Worm (Caenorhabditis elegans): ENCODE measurements around the gene frm-8.

Gene frm-8

DNA sequence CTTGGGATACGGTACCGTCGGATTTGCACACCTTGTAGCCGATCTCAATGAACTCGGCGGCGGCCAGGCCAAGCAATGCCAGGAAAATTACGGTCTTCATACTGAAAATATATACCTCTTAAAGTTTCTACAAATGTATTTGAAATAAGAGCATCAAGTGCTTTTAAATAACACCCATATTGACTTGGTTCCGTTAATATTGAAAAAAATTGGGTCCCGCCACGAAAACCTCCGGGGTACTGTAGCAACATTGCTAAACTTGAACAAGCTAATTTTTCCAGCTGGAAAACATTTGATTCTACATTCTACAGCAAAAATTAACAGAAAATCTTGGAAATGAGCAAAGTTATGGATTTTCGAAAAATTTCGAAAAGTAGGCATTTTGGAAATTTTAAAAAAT is 19.5 kb downstream of the frm-8 start, which contains the start of gene heh-1:
Gene heh-1, minus strand, starts transcription at position 101 of the 400 bp plus-strand sequence.
- no peak for TF ChIP-seq bed-3 (GFP tag; optimal IDR thresholded peaks at IDR 0.05)
- TF ChIP-seq zip-8 (tag; optimal IDR thresholded peaks at IDR 0.05) = no peak
- TF ChIP-seq cnd-1 (tag; optimal IDR thresholded peaks at IDR 0.05) = no peak
- TF ChIP-seq ceh-83 (GFP tag; optimal IDR thresholded peaks at IDR 0.05) = no peak
- TF ChIP-seq tbx-8 (GFP tag; optimal IDR thresholded peaks at IDR 0.05) = no peak
- TF ChIP-seq pha-4 (tag; optimal IDR thresholded peaks at IDR 0.05) = no peak
- no peak for TF ChIP-seq elt-3 (tag; optimal IDR thresholded peaks at IDR 0.05)
- no peak for TF ChIP-seq lsy-2 (tag; optimal IDR thresholded peaks at IDR 0.05)
- no peak for TF ChIP-seq nhr-2 (tag; optimal IDR thresholded peaks at IDR 0.05)
- TF ChIP-seq ztf-11 (tag; optimal IDR thresholded peaks at IDR 0.05) = no peak
- TF ChIP-seq lin-13 (tag; optimal IDR thresholded peaks at IDR 0.05) = no peak
- no peak for TF ChIP-seq drap-1 (GFP tag; optimal IDR thresholded peaks at IDR 0.05)
- TF ChIP-seq unc-62 (GFP tag; optimal IDR thresholded peaks at IDR 0.05) = no peak
- no peak for TF ChIP-seq nhr-76 (tag; optimal IDR thresholded peaks at IDR 0.05)

DNA sequence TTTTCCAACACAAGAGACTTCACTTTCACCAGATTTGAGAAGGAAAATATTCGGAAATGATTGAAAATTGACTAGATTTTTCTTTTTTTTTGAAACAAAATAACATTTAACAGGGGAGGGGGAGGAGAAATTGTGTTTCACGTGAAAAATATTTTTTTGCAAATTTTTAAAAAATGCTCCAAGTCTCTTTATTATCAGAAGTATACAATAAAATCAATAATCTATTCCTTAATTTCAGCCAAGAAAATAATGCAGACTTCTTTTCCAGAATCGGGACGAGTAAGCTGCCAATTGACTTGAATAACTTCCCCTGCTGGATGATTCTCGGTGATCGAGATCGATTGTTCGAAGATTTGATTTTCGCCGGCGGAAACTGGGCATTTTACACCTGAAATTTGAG is 20.6 kb downstream of the frm-8 start, which contains the start of gene R148.7:
Gene R148.7, minus strand, starts transcription at position 101 of the 400 bp plus-strand sequence.
- no peak for TF ChIP-seq zip-8 (tag; optimal IDR thresholded peaks at IDR 0.05)
- no peak for TF ChIP-seq tbx-8 (GFP tag; optimal IDR thresholded peaks at IDR 0.05)
- no peak for TF ChIP-seq unc-62 (GFP tag; optimal IDR thresholded peaks at IDR 0.05)
- TF ChIP-seq M03D4.4 (tag; optimal IDR thresholded peaks at IDR 0.05) = no peak
- TF ChIP-seq unc-120 (tag; optimal IDR thresholded peaks at IDR 0.05; ENCODE audit: poor library complexity, severe bottlenecking) = no peak
- no peak for TF ChIP-seq ceh-43 (GFP tag; optimal IDR thresholded peaks at IDR 0.05)
- TF ChIP-seq drap-1 (GFP tag; optimal IDR thresholded peaks at IDR 0.05) = no peak
- no peak for TF ChIP-seq lsy-2 (tag; optimal IDR thresholded peaks at IDR 0.05)
- no peak for TF ChIP-seq nhr-28 (tag; optimal IDR thresholded peaks at IDR 0.05)
- no peak for TF ChIP-seq elt-3 (tag; optimal IDR thresholded peaks at IDR 0.05)
- TF ChIP-seq hlh-1 (tag; optimal IDR thresholded peaks at IDR 0.05) = no peak
- no peak for TF ChIP-seq sem-2 (GFP tag; optimal IDR thresholded peaks at IDR 0.05)

DNA sequence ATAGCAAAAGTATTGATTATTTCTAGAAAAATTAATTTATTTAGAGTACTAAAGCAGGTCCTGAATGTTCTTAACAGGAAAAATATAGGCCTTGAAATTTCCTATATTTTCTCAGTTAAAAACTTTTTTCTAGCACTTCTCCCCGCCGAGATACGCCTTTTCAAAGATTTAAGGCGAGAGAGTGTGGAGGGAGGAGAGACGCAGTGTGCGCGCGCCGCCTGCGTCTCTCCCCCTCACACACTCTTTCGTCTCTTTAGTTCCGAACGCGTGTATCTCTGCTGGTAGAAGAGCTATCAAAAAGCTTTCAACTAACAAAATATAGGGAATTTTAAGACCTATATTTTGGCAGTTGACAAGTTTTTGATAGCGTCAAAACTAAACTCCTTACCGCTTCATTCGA is 21.0 kb downstream of the frm-8 start:
- TF ChIP-seq unc-39 (tag; optimal IDR thresholded peaks at IDR 0.05) (no peak), mab-5 (tag; optimal IDR thresholded peaks at IDR 0.05) (no peak), M03D4.4 (tag; optimal IDR thresholded peaks at IDR 0.05) (no peak), pha-4 (tag; optimal IDR thresholded peaks at IDR 0.05) (no peak), drap-1 (GFP tag; optimal IDR thresholded peaks at IDR 0.05) (no peak), sem-2 (GFP tag; optimal IDR thresholded peaks at IDR 0.05) (no peak), hlh-1 (tag; optimal IDR thresholded peaks at IDR 0.05) (no peak), nhr-28 (tag; optimal IDR thresholded peaks at IDR 0.05) (no peak), ceh-83 (GFP tag; optimal IDR thresholded peaks at IDR 0.05) (no peak)

DNA sequence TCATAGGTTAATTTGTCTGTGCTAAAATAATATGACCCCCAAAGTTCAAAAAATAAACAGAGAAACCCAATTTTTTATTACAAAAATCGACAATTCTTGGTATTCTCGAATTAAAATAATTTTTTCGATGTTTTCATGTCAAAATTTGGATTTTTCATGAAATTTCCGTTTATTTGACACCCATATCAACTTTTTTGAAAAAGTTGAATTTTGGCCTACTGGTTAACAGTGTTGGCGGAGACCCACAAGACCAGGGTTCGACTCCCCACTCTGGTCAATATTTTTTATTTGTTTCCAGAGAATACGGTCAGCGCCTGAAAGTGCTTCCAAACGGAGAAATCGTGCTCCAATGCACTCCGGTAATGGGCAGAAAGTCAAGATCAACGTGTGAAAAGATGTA is 27.2 kb downstream of the frm-8 start:
- no peak for TF ChIP-seq ztf-11 (tag; optimal IDR thresholded peaks at IDR 0.05)
- no peak for TF ChIP-seq ces-1 (GFP tag; optimal IDR thresholded peaks at IDR 0.05)
- TF ChIP-seq drap-1 (GFP tag; optimal IDR thresholded peaks at IDR 0.05) = no peak

DNA sequence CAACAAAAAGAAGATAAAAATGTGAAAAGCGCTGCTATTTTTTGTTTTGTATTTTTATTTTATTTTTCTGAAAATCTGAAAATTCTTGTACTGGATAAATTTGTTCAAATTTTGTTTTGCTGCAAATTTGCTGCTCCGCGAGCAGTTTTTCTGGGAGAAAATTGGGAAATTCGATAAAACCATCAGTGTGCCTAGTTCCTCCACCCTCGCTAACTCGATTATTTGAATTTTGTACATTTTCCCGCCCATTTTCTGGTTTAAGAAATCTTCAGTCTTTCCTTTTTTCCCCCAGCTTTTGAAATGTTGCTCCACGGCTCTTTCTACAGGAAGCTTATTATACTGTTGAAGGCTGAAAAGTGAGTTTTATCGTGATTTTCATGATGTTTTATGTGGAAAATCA is 27.8 kb downstream of the frm-8 start, which contains the start of gene R148.8:
Gene R148.8, plus strand, starts transcription at position 301 of the 400 bp plus-strand sequence.
- no peak for TF ChIP-seq ceh-39 (tag; optimal IDR thresholded peaks at IDR 0.05)
- no peak for TF ChIP-seq flh-1 (GFP tag; optimal IDR thresholded peaks at IDR 0.05)
- TF ChIP-seq nhr-237 (tag; optimal IDR thresholded peaks at IDR 0.05) = no peak
- no peak for TF ChIP-seq nhr-76 (tag; optimal IDR thresholded peaks at IDR 0.05)
- no peak for TF ChIP-seq ces-1 (GFP tag; optimal IDR thresholded peaks at IDR 0.05)
- TF ChIP-seq lin-32 (GFP tag; optimal IDR thresholded peaks at IDR 0.05) = no peak
- no peak for TF ChIP-seq lsy-2 (tag; optimal IDR thresholded peaks at IDR 0.05)
- TF ChIP-seq ceh-43 (GFP tag; optimal IDR thresholded peaks at IDR 0.05) = no peak
- no peak for TF ChIP-seq tbx-8 (GFP tag; optimal IDR thresholded peaks at IDR 0.05)
- TF ChIP-seq drap-1 (GFP tag; optimal IDR thresholded peaks at IDR 0.05) = no peak
- TF ChIP-seq sptf-1 (tag; optimal IDR thresholded peaks at IDR 0.05) = no peak
- no peak for TF ChIP-seq pha-4 (tag; optimal IDR thresholded peaks at IDR 0.05)
- no peak for TF ChIP-seq mab-5 (tag; optimal IDR thresholded peaks at IDR 0.05)
- TF ChIP-seq lin-13 (tag; optimal IDR thresholded peaks at IDR 0.05) = no peak
- TF ChIP-seq mls-2 (tag; optimal IDR thresholded peaks at IDR 0.05) = no peak
- TF ChIP-seq ceh-83 (GFP tag; optimal IDR thresholded peaks at IDR 0.05) = no peak
- no peak for TF ChIP-seq elt-3 (tag; optimal IDR thresholded peaks at IDR 0.05)

DNA sequence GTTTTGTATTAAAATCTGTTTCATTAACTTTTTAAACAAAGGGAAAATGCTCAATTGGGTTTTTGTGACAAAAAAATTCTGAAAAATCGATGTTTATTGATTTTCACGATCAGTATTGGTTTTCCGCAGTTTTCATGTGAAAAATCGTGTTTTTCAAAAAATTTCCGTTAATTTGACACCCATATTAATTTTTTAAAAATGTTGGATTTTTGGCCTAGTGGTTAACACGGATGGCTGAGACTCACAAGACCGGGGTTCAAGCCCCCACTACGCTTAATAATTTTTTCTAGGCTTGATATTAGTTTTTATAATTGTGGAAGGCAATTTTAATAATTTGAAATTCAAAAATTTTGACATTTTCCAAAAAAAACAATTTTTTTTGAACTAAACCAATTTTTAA is 28.3 kb downstream of the frm-8 start:
- TF ChIP-seq ztf-11 (tag; optimal IDR thresholded peaks at IDR 0.05) (no peak), pha-4 (tag; optimal IDR thresholded peaks at IDR 0.05) (no peak), tbx-8 (GFP tag; optimal IDR thresholded peaks at IDR 0.05) (no peak), unc-39 (tag; optimal IDR thresholded peaks at IDR 0.05) (no peak), mep-1 (tag; optimal IDR thresholded peaks at IDR 0.05) (no peak), nhr-12 (tag; optimal IDR thresholded peaks at IDR 0.05) (no peak), mab-5 (tag; optimal IDR thresholded peaks at IDR 0.05) (no peak), ceh-83 (GFP tag; optimal IDR thresholded peaks at IDR 0.05) (no peak), hlh-1 (tag; optimal IDR thresholded peaks at IDR 0.05) (no peak), blmp-1 (tag; optimal IDR thresholded peaks at IDR 0.05) (no peak), bed-3 (GFP tag; optimal IDR thresholded peaks at IDR 0.05) (no peak), cnd-1 (tag; optimal IDR thresholded peaks at IDR 0.05) (no peak), drap-1 (GFP tag; optimal IDR thresholded peaks at IDR 0.05) (no peak), sem-2 (GFP tag; optimal IDR thresholded peaks at IDR 0.05) (no peak), ces-1 (GFP tag; optimal IDR thresholded peaks at IDR 0.05) (no peak), flh-1 (GFP tag; optimal IDR thresholded peaks at IDR 0.05) (no peak), nhr-76 (tag; optimal IDR thresholded peaks at IDR 0.05) (no peak), nhr-237 (tag; optimal IDR thresholded peaks at IDR 0.05) (no peak), ceh-43 (GFP tag; optimal IDR thresholded peaks at IDR 0.05) (no peak), mls-2 (tag; optimal IDR thresholded peaks at IDR 0.05) (no peak)

All from whole organism, mixed stage, embryonic.